Fruit fly (Drosophila melanogaster) whole organism, prepupa: ENCODE results near the gene CG13252.
A peak's percentile ranks its signal among the peaks of the same experiment; 100 is the strongest.

Experiments
- Blimp-1 ChIP-seq: fragments of 200-800 bp; sonication (Bioruptor generic); optimal IDR thresholded peaks from 3 replicates; lab custom pipeline; 2017; ENCODE audit warnings: missing biosample characterization, missing genetic modification characterization, mild to moderate bottlenecking, moderate library complexity, missing genetic modification reagents
- CG1621 ChIP-seq: fragments of 200-800 bp; sonication (Bioruptor generic); optimal IDR thresholded peaks from 3 replicates; lab custom pipeline; 2018; ENCODE audit warnings: missing biosample characterization, mild to moderate bottlenecking, missing genetic modification characterization
- CG16779 ChIP-seq: fragments of 200-800 bp; sonication (Bioruptor generic); optimal IDR thresholded peaks from 3 replicates; lab custom pipeline; 2017; ENCODE audit warnings: missing biosample characterization, mild to moderate bottlenecking, missing genetic modification characterization
- CG34406 ChIP-seq: fragments of 200-800 bp; sonication (Bioruptor generic); optimal IDR thresholded peaks from 3 replicates; lab custom pipeline; 2016; ENCODE audit warnings: missing biosample characterization, missing genetic modification characterization
- CG4318 ChIP-seq: fragments of 200-800 bp; sonication (Bioruptor generic); optimal IDR thresholded peaks from 3 replicates; lab custom pipeline; 2017; ENCODE audit warnings: missing biosample characterization, mild to moderate bottlenecking, missing genetic modification characterization
- CG6163 ChIP-seq: fragments of 200-800 bp; sonication (Bioruptor generic); IDR thresholded peaks from 3 replicates; pipeline ENCODE4 v1.3.6; 2022; ENCODE audit warnings: missing biosample characterization, missing genetic modification characterization
- CG6792 ChIP-seq: fragments of 200-800 bp; sonication (Bioruptor generic); optimal IDR thresholded peaks from 3 replicates; lab custom pipeline; 2016; ENCODE audit warnings: missing biosample characterization, missing genetic modification characterization
- CG8632 ChIP-seq: fragments of 200-800 bp; sonication (Bioruptor generic); optimal IDR thresholded peaks from 3 replicates; lab custom pipeline; 2016; ENCODE audit warnings: missing biosample characterization, missing genetic modification characterization
- Eip75B ChIP-seq: fragments of 200-800 bp; sonication (Bioruptor generic); optimal IDR thresholded peaks from 3 replicates; lab custom pipeline; 2016; ENCODE audit warnings: missing biosample characterization, missing genetic modification characterization
- Hr39 ChIP-seq: fragments of 200-800 bp; sonication (Bioruptor generic); optimal IDR thresholded peaks from 2 replicates; lab custom pipeline; 2016; ENCODE audit warnings: missing biosample characterization, missing genetic modification characterization
- fd59A ChIP-seq: fragments of 200-800 bp; sonication (Bioruptor generic); optimal IDR thresholded peaks from 2 replicates; lab custom pipeline; 2017; ENCODE audit warnings: missing biosample characterization, mild to moderate bottlenecking, missing genetic modification characterization, missing genetic modification reagents
- pdm3 ChIP-seq: fragments of 200-800 bp; sonication (Bioruptor generic); optimal IDR thresholded peaks from 3 replicates; lab custom pipeline; 2016; ENCODE audit warnings: missing biosample characterization, missing genetic modification characterization
- vri ChIP-seq: fragments of 200-800 bp; sonication (Bioruptor generic); optimal IDR thresholded peaks from 3 replicates; lab custom pipeline; 2016; ENCODE audit warnings: missing biosample characterization, mild to moderate bottlenecking, missing genetic modification characterization

dm6 chr3L:20737346-20737745 lies 7.0 kb downstream of the CG13252 start:
- TF ChIP-seq Hr39 (GFP tag; lab: Kevin White, UChicago): no peak
- TF ChIP-seq CG6792 (GFP tag; lab: Kevin White, UChicago): no peak
- no peak for TF ChIP-seq Blimp-1 (GFP tag; lab: Kevin White, UChicago)
- TF ChIP-seq CG6163 (GFP tag; lab: Robert Waterston, UW): no peak
- no peak for TF ChIP-seq CG8632 (GFP tag; lab: Kevin White, UChicago)
- no peak for TF ChIP-seq Eip75B (GFP tag; lab: Kevin White, UChicago)
- TF ChIP-seq vri: peak; percentile 3
- peak; percentile 5 for TF ChIP-seq CG34406 (GFP tag; lab: Kevin White, UChicago)
- TF ChIP-seq CG4318 (GFP tag; lab: Kevin White, UChicago): no peak
- no peak for TF ChIP-seq pdm3 (GFP tag; lab: Kevin White, UChicago)
- TF ChIP-seq fd59A (GFP tag; lab: Kevin White, UChicago): no peak
- no peak for TF ChIP-seq CG16779 (tag; lab: Kevin White, UChicago)
- TF ChIP-seq CG1621 (tag; lab: Kevin White, UChicago): no peak
